Worm (Caenorhabditis elegans): ENCODE results near the gene fbxa-30.
"Not testable (repeated sequence)": the region's sequence is repeated elsewhere in the genome, so short reads cannot be mapped to it uniquely, and the experiment has no call there.

Gene fbxa-30

ce11 chrIII:1263692-1264091 lies 11.7 kb downstream of the fbxa-30 start, which contains the start of gene srz-9:
Gene srz-9 (plus strand): TSS chrIII:1263992.
- TF ChIP-seq pha-4, unc-42, pat-9 (tag; optimal IDR thresholded peaks at IDR 0.05): not testable (repeated sequence)

- TF ChIP-seq unc-55 (GFP tag; optimal IDR thresholded peaks at IDR 0.05); pax-1 (tag; optimal IDR thresholded peaks at IDR 0.05); ahr-1 (tag; optimal IDR thresholded peaks at IDR 0.05): not testable (repeated sequence)
Measured at ce11 chrIII:1258358-1258757, 17.1 kb downstream of the fbxa-30 start, which contains the start of gene fbxa-78. Gene fbxa-78 (minus strand): TSS chrIII:1258458.

- not testable (repeated sequence) for TF ChIP-seq C08G9.2, lim-6, K02D7.2 (tag; optimal IDR thresholded peaks at IDR 0.05)
Measured at ce11 chrIII:1256519-1256918, 18.9 kb downstream of the fbxa-30 start, which contains the start of gene fbxa-208. Gene fbxa-208 (plus strand): TSS chrIII:1256819.

DNA sequence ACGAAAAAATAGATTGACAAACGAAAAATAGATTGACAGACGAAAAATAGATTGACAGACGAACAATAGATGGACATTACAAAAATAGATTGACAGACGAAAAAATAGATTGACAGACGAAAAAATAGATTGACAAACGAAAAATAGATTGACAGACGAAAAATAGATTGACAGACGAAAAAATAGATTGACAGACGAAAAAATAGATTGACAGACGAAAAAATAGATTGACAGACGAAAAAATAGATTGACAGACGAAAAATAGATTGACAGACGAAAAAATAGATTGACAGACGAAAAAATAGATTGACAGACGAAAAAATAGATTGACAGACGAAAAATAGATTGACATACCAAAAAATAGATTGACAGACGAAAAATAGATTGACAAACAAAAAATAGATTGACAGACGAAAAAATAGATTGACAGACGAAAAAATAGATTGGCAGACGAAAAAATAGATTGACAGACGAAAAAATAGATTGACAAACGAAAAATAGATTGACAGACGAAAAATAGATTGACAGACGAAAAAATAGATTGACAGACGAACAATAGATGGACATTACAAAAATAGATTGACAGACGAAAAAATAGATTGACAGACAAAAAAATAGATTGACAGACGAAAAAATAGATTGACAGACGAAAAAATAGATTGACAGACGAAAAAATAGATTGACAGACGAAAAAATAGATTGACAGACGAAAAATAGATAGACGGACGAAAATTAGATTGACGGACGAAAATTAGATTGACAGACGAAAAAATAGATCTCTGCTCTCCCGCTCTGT lies 22.8 kb downstream of the fbxa-30 start:
- peak; percentile 69; the same call in 1 of the 2 replicates for TF ChIP-seq ceh-45 (GFP tag; IDR thresholded peaks at IDR 0.05)

- TF ChIP-seq ttx-3 (tag; optimal IDR thresholded peaks at IDR 0.05) (no peak), ceh-22 (tag; optimal IDR thresholded peaks at IDR 0.05) (no peak), pros-1 (tag; optimal IDR thresholded peaks at IDR 0.05) (no peak)
Measured at ce11 chrIII:1249111-1249583, 26.3 kb downstream of the fbxa-30 start, which contains the start of the genes fbxa-76 and fbxa-77. Gene fbxa-76 (minus strand): TSS chrIII:1249161. Gene fbxa-77 (plus strand): TSS chrIII:1249475.

DNA sequence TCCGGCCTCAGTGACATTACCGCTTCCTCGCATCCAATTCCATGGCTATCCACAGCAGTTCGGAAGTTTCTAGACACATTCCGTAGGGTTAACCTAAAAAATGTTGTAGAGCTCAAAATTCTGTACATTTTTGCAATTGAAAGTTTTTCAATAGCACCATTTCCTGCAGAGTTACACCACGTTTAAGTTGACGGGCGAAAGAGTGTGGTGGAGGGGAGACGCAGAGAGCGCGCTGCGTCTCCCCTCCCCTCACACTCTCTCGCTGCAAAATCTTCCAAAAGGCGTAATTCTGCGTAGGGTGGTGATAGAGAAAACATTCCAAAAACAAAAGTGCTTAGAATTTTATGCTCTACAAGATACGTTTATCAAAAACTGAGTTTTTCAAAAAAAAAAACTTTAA lies 27.1 kb downstream of the fbxa-30 start:
- no peak for TF ChIP-seq ets-4 (tag; optimal IDR thresholded peaks at IDR 0.05)
- TF ChIP-seq fkh-10 (GFP tag; optimal IDR thresholded peaks at IDR 0.05): no peak
- TF ChIP-seq K02D7.2 (tag; optimal IDR thresholded peaks at IDR 0.05): no peak
- no peak for TF ChIP-seq elt-4 (tag; optimal IDR thresholded peaks at IDR 0.05)
- TF ChIP-seq tbx-2 (tag; optimal IDR thresholded peaks at IDR 0.05): no peak

ce11 chrIII:1243199-1243598 lies 32.2 kb downstream of the fbxa-30 start, which contains the start of gene fbxa-63:
Gene fbxa-63 (plus strand): TSS chrIII:1243508.
- TF ChIP-seq ttx-3 (tag; optimal IDR thresholded peaks at IDR 0.05) (no peak), ceh-34 (tag; optimal IDR thresholded peaks at IDR 0.05) (no peak), mec-3 (tag; optimal IDR thresholded peaks at IDR 0.05; ENCODE audit: borderline replicate concordance) (no peak), T23F11.4 (GFP tag; optimal IDR thresholded peaks at IDR 0.05) (no peak), pha-2 (tag; optimal IDR thresholded peaks at IDR 0.05) (no peak), madf-2 (tag; optimal IDR thresholded peaks at IDR 0.05) (no peak), tbx-7 (tag; optimal IDR thresholded peaks at IDR 0.05) (no peak), nfya-1 (tag; optimal IDR thresholded peaks at IDR 0.05) (peak; percentile 30)

DNA sequence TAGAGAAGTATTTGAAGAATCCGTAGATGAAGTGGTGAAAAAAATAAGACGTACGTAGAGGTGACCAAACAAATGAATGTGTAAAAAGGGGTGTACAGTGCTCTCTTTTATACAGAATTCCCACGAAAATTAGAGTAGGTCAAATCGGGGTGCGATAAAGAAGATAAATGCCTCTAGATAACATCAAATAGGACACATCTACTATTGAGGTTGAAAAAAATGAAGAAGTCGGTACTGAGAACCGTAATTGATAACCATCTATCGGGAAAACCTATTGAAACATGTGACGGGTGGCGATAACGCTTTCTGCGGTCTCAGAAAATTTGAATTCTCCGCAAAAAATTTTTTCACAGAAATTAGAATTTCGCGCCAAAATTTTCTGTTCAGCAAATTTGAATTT lies 36.7 kb downstream of the fbxa-30 start, which contains the start of gene fbxa-61:
Gene fbxa-61 (plus strand): TSS at position 345 of the 400 bp plus-strand sequence.
- TF ChIP-seq odd-2 (tag; optimal IDR thresholded peaks at IDR 0.05): no peak
- TF ChIP-seq rnt-1 (tag; optimal IDR thresholded peaks at IDR 0.05): peak; percentile 18
- no peak for TF ChIP-seq unc-86 (tag; optimal IDR thresholded peaks at IDR 0.05)

Measured in whole organism, late embryonic.